Worm (Caenorhabditis elegans) whole organism, late embryonic: ENCODE data around the gene mltn-8.

Experiments used
- C08G9.2 ChIP-seq: sonication (generic microtip); optimal IDR thresholded peaks from 2 replicates; lab custom pipeline; 2016; ENCODE audit warnings: mild to moderate bottlenecking, missing genetic modification characterization, moderate library complexity, missing compliant biosample characterization
- K02D7.2 ChIP-seq: sonication (generic microtip); optimal IDR thresholded peaks from 2 replicates; lab custom pipeline; 2017; ENCODE audit warnings: mild to moderate bottlenecking, missing genetic modification characterization, missing compliant biosample characterization
- K09A11.1 ChIP-seq: sonication (generic microtip); optimal IDR thresholded peaks from 2 replicates; lab custom pipeline; 2017; ENCODE audit warnings: antibody characterized with exemption, mild to moderate bottlenecking, missing genetic modification characterization, missing compliant biosample characterization; ENCODE audit not compliant: insufficient read depth
- Y22D7AL.16 ChIP-seq: sonication (generic microtip); optimal IDR thresholded peaks from 2 replicates; lab custom pipeline; 2016; ENCODE audit warnings: missing genetic modification characterization, missing compliant biosample characterization
- ceh-14 ChIP-seq: sonication (generic microtip); optimal IDR thresholded peaks from 2 replicates; lab custom pipeline; 2016; ENCODE audit warnings: missing genotype, missing genetic modification characterization, missing compliant biosample characterization
- ceh-18 ChIP-seq: sonication (generic microtip); optimal IDR thresholded peaks from 2 replicates; lab custom pipeline; 2016; ENCODE audit warnings: missing genetic modification characterization, missing compliant biosample characterization
- ceh-19 ChIP-seq: fragments of 200-800 bp; sonication (Bioruptor generic); optimal IDR thresholded peaks from 2 replicates; lab custom pipeline; 2018; ENCODE audit warnings: mild to moderate bottlenecking, missing genetic modification characterization, missing compliant biosample characterization
- ceh-22 ChIP-seq: sonication (generic microtip); optimal IDR thresholded peaks from 2 replicates; lab custom pipeline; 2017; ENCODE audit warnings: missing biosample characterization, missing genetic modification characterization
- ceh-48 ChIP-seq: sonication (generic microtip); optimal IDR thresholded peaks from 2 replicates; lab custom pipeline; 2016; ENCODE audit warnings: missing genetic modification characterization, inconsistent platforms, missing compliant biosample characterization
- ceh-6 ChIP-seq: fragments of 200-800 bp; sonication (Bioruptor generic); optimal IDR thresholded peaks from 2 replicates; lab custom pipeline; 2018; ENCODE audit warnings: mild to moderate bottlenecking, missing genetic modification characterization, missing compliant biosample characterization
- ceh-9 ChIP-seq: sonication (generic microtip); optimal IDR thresholded peaks from 2 replicates; lab custom pipeline; 2016; ENCODE audit warnings: mild to moderate bottlenecking, missing genetic modification characterization, inconsistent platforms, missing compliant biosample characterization
- che-1 ChIP-seq: sonication (generic microtip); optimal IDR thresholded peaks from 2 replicates; lab custom pipeline; 2016; ENCODE audit warnings: mild to moderate bottlenecking, missing genetic modification characterization, missing compliant biosample characterization
- elt-4 ChIP-seq: sonication (generic microtip); optimal IDR thresholded peaks from 2 replicates; lab custom pipeline; 2016; ENCODE audit warnings: missing genetic modification characterization, missing compliant biosample characterization
- fkh-10 ChIP-seq: fragments of 150-350 bp; optimal IDR thresholded peaks from 2 replicates; lab custom pipeline; 2014; ENCODE audit warnings: missing biosample characterization, missing genetic modification reagents, missing genetic modification characterization
- hlh-15 ChIP-seq: sonication (generic microtip); optimal IDR thresholded peaks from 2 replicates; lab custom pipeline; 2016; ENCODE audit warnings: missing genetic modification characterization, missing compliant biosample characterization
- hlh-6 ChIP-seq: sonication (generic microtip); optimal IDR thresholded peaks from 2 replicates; lab custom pipeline; 2016; ENCODE audit warnings: missing genotype, missing genetic modification characterization, missing compliant biosample characterization
- madf-2 ChIP-seq: sonication (generic microtip); optimal IDR thresholded peaks from 2 replicates; lab custom pipeline; 2017; ENCODE audit warnings: missing genetic modification characterization, missing compliant biosample characterization
- mec-3 ChIP-seq: sonication (generic microtip); optimal IDR thresholded peaks from 2 replicates; lab custom pipeline; 2016; ENCODE audit warnings: borderline replicate concordance, missing genetic modification characterization, missing compliant biosample characterization
- nfya-1 ChIP-seq: sonication (generic microtip); optimal IDR thresholded peaks from 2 replicates; lab custom pipeline; 2017; ENCODE audit warnings: missing genetic modification characterization, mild to moderate bottlenecking, missing compliant biosample characterization, antibody characterized with exemption, moderate library complexity
- nhr-11 ChIP-seq: fragments of 150-350 bp; optimal IDR thresholded peaks from 2 replicates; lab custom pipeline; 2014; ENCODE audit warnings: missing biosample characterization, missing genetic modification characterization
- npax-4 ChIP-seq: sonication (generic microtip); optimal IDR thresholded peaks from 2 replicates; lab custom pipeline; 2016; ENCODE audit warnings: missing genetic modification characterization, missing compliant biosample characterization
- odd-2 ChIP-seq: sonication (generic microtip); optimal IDR thresholded peaks from 2 replicates; lab custom pipeline; 2017; ENCODE audit warnings: antibody characterized with exemption, mild to moderate bottlenecking, missing genetic modification characterization, missing compliant biosample characterization
- pag-3 ChIP-seq: sonication (generic microtip); optimal IDR thresholded peaks from 2 replicates; lab custom pipeline; 2016; ENCODE audit warnings: missing compliant biosample characterization, missing genetic modification characterization, borderline replicate concordance
- pax-1 ChIP-seq: fragments of 150-350 bp; optimal IDR thresholded peaks from 2 replicates; lab custom pipeline; 2014; ENCODE audit warnings: missing biosample characterization, missing genetic modification characterization
- ref-2 ChIP-seq: sonication (generic microtip); optimal IDR thresholded peaks from 2 replicates; lab custom pipeline; 2016; ENCODE audit warnings: missing genetic modification characterization, missing compliant biosample characterization
- sdc-2 ChIP-seq: sonication (generic microtip); optimal IDR thresholded peaks from 2 replicates; lab custom pipeline; 2016; ENCODE audit warnings: missing genotype, missing genetic modification characterization, missing compliant biosample characterization
- sox-2 ChIP-seq: fragments of 200-800 bp; sonication (Bioruptor generic); IDR thresholded peaks from 2 replicates; pipeline ENCODE4 v1.3.6; 2022; ENCODE audit warnings: missing genetic modification reagents, missing genetic modification characterization, missing compliant biosample characterization
- sox-4 ChIP-seq: sonication (generic microtip); optimal IDR thresholded peaks from 2 replicates; lab custom pipeline; 2017; ENCODE audit warnings: mild to moderate bottlenecking, missing genetic modification characterization, inconsistent platforms, missing compliant biosample characterization
- tbx-7 ChIP-seq: sonication (generic microtip); optimal IDR thresholded peaks from 2 replicates; lab custom pipeline; 2016; ENCODE audit warnings: missing genotype, missing genetic modification characterization, missing compliant biosample characterization
- unc-42 ChIP-seq: sonication (generic microtip); optimal IDR thresholded peaks from 2 replicates; lab custom pipeline; 2016; ENCODE audit warnings: missing genotype, missing genetic modification characterization, missing compliant biosample characterization
- unc-55 ChIP-seq: sonication (generic microtip); optimal IDR thresholded peaks from 2 replicates; lab custom pipeline; 2017; ENCODE audit warnings: missing biosample characterization, missing genetic modification reagents, missing genetic modification characterization
- unc-86 ChIP-seq: sonication (generic microtip); optimal IDR thresholded peaks from 2 replicates; lab custom pipeline; 2016; ENCODE audit warnings: missing genetic modification characterization, missing compliant biosample characterization

The mltn-8 gene

DNA sequence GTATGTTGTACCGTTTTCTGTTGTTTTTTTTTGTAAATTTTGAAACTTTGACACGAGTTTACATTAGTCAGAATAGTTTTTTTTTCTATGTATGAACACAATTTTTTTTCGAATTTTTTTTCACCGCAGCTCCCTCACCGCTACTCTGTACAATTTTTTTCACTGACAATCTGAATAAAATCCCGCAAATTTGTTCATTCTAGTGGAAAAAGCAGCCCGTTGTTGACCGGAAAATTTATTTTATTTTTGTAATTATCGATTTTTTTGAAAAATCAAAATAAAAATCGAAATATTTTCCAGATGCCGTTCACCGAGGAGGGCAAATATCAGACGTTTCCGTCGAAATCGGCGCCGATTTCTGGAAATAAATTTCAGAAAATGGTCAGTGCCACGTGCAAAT lies 20.6 kb downstream of the mltn-8 start, which contains the start of gene T22H9.1:
Gene T22H9.1 (plus strand): TSS at position 301 of the 400 bp plus-strand sequence.
- TF ChIP-seq ref-2 (no peak), fkh-10 (GFP tag; lab: Kevin White, UChicago) (no peak), sox-2 (no peak)

DNA sequence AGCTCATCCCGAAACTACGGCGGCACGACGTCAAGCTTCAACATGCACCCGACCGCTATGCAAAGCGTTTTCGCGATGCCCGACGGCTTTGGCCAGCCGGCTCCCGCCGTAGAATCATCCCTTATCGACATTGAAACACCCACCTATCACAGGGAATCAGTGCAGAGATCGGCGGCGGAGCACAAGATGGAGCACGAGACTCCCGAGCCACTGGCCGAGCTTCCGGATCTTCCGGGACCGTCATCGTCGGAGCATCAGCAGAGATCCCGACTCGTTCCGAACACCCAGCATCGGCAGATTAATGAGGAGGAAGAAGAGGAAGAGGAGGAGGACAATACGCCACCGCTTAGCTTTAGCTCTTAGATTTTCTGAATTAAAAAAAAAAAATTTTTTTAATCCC lies 21.6 kb downstream of the mltn-8 start:
- TF ChIP-seq elt-4 (tag; lab: Kevin White, UChicago) = no peak
- no peak for TF ChIP-seq madf-2
- TF ChIP-seq pag-3 (tag; lab: Kevin White, UChicago) = no peak
- no peak for TF ChIP-seq Y22D7AL.16
- no peak for TF ChIP-seq ceh-18
- no peak for TF ChIP-seq fkh-10 (GFP tag; lab: Kevin White, UChicago)
- TF ChIP-seq sox-2 = no peak
- no peak for TF ChIP-seq unc-42
- no peak for TF ChIP-seq ceh-14 (tag; lab: Kevin White, UChicago)
- TF ChIP-seq ceh-22 (tag; lab: Kevin White, UChicago) = no peak
- TF ChIP-seq K02D7.2 (tag; lab: Kevin White, UChicago) = no peak
- TF ChIP-seq ceh-6 (GFP tag; lab: Kevin White, UChicago) = no peak
- TF ChIP-seq hlh-15 (tag; lab: Kevin White, UChicago) = no peak
- no peak for TF ChIP-seq nhr-11 (tag; lab: Kevin White, UChicago)
- no peak for TF ChIP-seq K09A11.1 (tag; lab: Kevin White, UChicago)
- TF ChIP-seq unc-86 (tag; lab: Kevin White, UChicago) = no peak
- TF ChIP-seq ceh-19 (GFP tag; lab: Kevin White, UChicago) = no peak

DNA sequence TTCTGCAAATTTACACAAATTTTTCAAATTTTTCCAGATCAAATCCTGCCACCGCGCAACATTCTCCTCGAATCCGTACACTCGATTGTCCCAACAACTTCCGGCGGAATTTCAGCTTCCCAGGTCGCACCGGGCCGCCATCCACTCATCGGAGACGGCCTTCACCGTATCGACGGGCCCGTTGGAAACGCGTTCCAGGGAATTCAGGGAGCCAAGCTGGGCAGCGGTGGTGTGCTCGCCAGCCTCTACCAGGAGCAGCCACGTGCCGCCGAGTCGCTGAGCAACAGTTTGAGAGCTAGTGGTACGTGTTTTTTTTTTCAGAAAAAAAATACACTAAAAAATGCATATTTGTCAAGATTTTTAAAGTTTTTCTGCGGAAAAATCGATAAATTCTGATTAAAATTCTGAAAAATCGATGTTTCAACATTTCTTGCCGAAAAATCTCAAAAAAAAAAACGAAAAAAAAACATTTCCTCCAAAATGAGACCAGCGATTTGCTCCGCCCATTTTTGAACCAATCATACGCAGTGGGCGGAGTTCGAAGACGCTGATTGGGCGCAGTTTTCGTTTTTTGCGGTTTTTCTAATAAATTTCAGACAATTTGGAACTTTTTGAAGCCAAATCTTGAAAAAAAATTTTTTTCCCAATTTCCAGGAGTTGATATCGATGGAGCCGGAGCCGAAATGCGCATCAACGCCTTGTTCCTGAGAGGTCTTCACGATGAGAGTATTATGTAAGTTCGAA lies 23.0 kb downstream of the mltn-8 start:
- TF ChIP-seq sox-2 (no peak), nfya-1 (tag; lab: Kevin White, UChicago) (peak; percentile 65), mec-3 (tag; lab: Kevin White, UChicago) (no peak), unc-55 (GFP tag; lab: Kevin White, UChicago) (no peak)

DNA sequence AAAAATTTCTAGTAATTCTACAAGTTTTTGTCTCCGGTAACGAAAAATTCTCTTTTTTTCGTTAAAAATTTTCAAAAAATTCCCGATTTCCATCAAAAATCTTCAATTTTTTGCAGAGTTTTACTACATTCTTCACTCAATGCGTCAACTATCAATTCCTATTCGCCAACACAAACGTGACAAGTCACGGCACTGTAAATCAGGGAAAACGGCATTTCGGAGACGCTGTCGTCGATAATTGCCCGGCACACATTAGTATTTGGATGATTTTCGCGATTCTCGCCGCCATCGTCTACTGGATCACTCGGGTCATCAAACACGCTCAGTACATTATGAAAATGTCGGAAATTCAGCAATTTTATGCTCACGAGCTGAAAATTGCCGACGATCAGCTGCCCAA lies 28.3 kb downstream of the mltn-8 start:
- TF ChIP-seq odd-2 (no peak), ref-2 (no peak), ceh-18 (no peak), ceh-14 (tag; lab: Kevin White, UChicago) (no peak), C08G9.2 (tag; lab: Kevin White, UChicago) (no peak), madf-2 (no peak), sox-4 (tag; lab: Kevin White, UChicago) (no peak), che-1 (no peak), mec-3 (tag; lab: Kevin White, UChicago) (no peak), sox-2 (no peak), pax-1 (tag; lab: Kevin White, UChicago) (no peak), tbx-7 (tag; lab: Kevin White, UChicago) (no peak), K02D7.2 (tag; lab: Kevin White, UChicago) (no peak), sdc-2 (tag; lab: Kevin White, UChicago) (no peak), elt-4 (tag; lab: Kevin White, UChicago) (no peak), ceh-48 (no peak), hlh-6 (tag; lab: Kevin White, UChicago) (no peak)

DNA sequence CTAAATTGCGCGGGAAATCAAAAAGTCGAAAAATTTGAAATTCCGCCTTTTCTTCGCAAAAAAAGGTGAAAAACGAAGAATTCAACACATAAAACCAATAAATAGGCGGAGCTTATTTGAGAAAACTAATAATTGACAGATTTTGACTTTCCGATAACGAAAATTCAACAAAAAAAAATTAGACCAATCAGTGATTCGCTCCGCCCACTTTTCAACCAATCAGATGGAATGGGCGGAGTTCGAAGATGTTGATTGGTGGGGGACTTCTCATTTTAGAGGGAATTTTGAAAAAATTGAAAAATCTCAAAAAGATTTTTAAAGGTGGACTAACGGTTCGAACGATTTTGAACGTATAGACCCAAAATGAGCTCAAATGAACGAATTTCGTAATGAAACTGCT lies 29.3 kb downstream of the mltn-8 start:
- TF ChIP-seq ceh-9 (tag; lab: Kevin White, UChicago) (no peak), nfya-1 (tag; lab: Kevin White, UChicago) (peak; percentile 72), npax-4 (tag; lab: Kevin White, UChicago) (no peak)
- TF ChIP-seq, all 69 proteins: peak for 1
